Worm (Caenorhabditis elegans) whole organism, L4/young adult: ENCODE results near the gene ceh-74.

Experiments used
- W03F9.2 ChIP-seq: fragments of 150-350 bp; optimal IDR thresholded peaks from 2 replicates; lab custom pipeline; 2014; ENCODE audit warnings: missing biosample characterization, missing genetic modification characterization
- dao-5 ChIP-seq: sonication (generic microtip); optimal IDR thresholded peaks from 2 replicates; lab custom pipeline; 2016; ENCODE audit warnings: missing genotype, missing genetic modification characterization, moderate library complexity, missing compliant biosample characterization
- him-1 ChIP-seq: sonication (generic microtip); optimal IDR thresholded peaks from 2 replicates; lab custom pipeline; 2016; ENCODE audit warnings: missing genotype, missing genetic modification reagents, missing genetic modification characterization, missing compliant biosample characterization

DNA sequence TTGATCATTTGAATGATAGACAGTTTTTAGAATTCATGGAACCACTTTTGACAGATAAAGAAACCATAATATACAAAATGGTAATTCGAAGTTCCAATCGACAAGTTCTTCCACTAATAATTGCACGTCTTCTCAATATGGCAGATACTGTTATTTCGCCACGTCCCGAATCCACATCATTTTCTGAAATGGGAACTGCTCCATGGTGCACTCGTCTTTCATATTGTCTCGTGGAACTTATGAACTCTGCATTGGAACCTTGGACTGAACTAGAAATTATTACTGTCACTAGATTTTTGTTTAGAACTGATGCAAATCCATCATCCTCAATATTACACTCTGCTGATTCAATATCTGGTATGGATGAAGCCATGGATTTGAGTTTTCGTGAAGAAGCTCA is 9.2 kb downstream of the ceh-74 start:
- no peak for TF ChIP-seq W03F9.2
- TF ChIP-seq him-1 (tag; lab: Kevin White, UChicago) = no peak
- no peak for TF ChIP-seq dao-5 (tag; lab: Kevin White, UChicago)
